Worm (Caenorhabditis elegans): ENCODE measurements around the gene F01F1.15.
A peak's percentile ranks its signal among the peaks of the same experiment; 100 is the strongest.

The F01F1.15 gene

DNA sequence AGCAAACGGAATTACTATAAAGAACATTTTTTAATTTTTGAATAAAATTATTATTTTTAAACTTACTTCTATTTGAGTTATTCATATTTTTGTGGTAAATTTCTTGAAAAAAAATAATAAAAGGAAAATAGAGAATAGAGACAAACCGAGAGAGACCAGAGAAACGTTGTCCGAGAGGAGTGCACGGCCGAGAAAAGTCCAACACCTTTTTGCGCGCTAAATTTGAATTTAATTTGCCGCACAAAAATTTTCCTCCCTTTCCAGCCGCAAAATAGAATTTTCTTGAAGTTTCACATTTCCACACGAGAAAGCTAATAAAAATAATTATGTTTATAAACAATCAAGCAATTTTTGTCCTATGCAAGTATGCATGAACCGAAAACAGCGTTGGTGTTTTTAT is 2.4 kb upstream of the F01F1.15 start, which contains the start of the genes F01F1.11 and F01F1.3 (continued):
- TF ChIP-seq nhr-237 (tag; optimal IDR thresholded peaks at IDR 0.05) (no peak), lin-15B (tag; optimal IDR thresholded peaks at IDR 0.05) (no peak), nhr-41 (GFP tag; IDR thresholded peaks at IDR 0.05) (no peak), hlh-30 (tag; optimal IDR thresholded peaks at IDR 0.05; ENCODE audit: insufficient read depth) (peak; percentile 53), tag-97 (GFP tag; IDR thresholded peaks at IDR 0.05) (no peak), lin-1 (GFP tag; IDR thresholded peaks at IDR 0.05) (no peak), hlh-11 (tag; optimal IDR thresholded peaks at IDR 0.05) (peak; percentile 51), set-16 (GFP tag; IDR thresholded peaks at IDR 0.05) (no peak), tra-1 (GFP tag; IDR thresholded peaks at IDR 0.05) (0 out of 2 replicates have a peak, but pooled peaks have one; percentile 40), hmg-1.1 (GFP tag; IDR thresholded peaks at IDR 0.05) (peak; percentile 58), egl-43 (GFP tag; IDR thresholded peaks at IDR 0.05) (no peak), nhr-6 (tag; optimal IDR thresholded peaks at IDR 0.05) (peak; percentile 62), dve-1 (tag; optimal IDR thresholded peaks at IDR 0.05; ENCODE audit: insufficient read depth) (peak; percentile 75), zip-2 (tag; optimal IDR thresholded peaks at IDR 0.05) (no peak), php-3 (GFP tag; IDR thresholded peaks at IDR 0.05) (no peak), hif-1 (tag; optimal IDR thresholded peaks at IDR 0.05) (peak in 1 of 2 experiments; percentile 90), daf-16 (GFP tag; optimal IDR thresholded peaks at IDR 0.05) (no peak), daf-16 (tag; optimal IDR thresholded peaks at IDR 0.05) (peak; percentile 18), mxl-3 (GFP tag; optimal IDR thresholded peaks at IDR 0.05) (no peak), vab-7 (GFP tag; IDR thresholded peaks at IDR 0.05) (no peak), unc-39 (tag; optimal IDR thresholded peaks at IDR 0.05) (no peak), Y48G9A.11 (GFP tag; IDR thresholded peaks at IDR 0.05) (peak; percentile 72), sdz-12 (GFP tag; optimal IDR thresholded peaks at IDR 0.05) (no peak), pqm-1 (tag; optimal IDR thresholded peaks at IDR 0.05) (no peak), fos-1 (tag; optimal IDR thresholded peaks at IDR 0.05) (no peak), unc-62 (GFP tag; optimal IDR thresholded peaks at IDR 0.05 in 1 of 2) (no peak), unc-62 (tag; optimal IDR thresholded peaks at IDR 0.05) (no peak), spr-3 (GFP tag; optimal IDR thresholded peaks at IDR 0.05) (no peak), nhr-42 (GFP tag; IDR thresholded peaks at IDR 0.05) (no peak), saeg-2 (GFP tag; IDR thresholded peaks at IDR 0.05) (no peak), ceh-28 (tag; optimal IDR thresholded peaks at IDR 0.05) (no peak), nhr-11 (tag; optimal IDR thresholded peaks at IDR 0.05) (no peak), nhr-28 (tag; optimal IDR thresholded peaks at IDR 0.05) (peak; percentile 41)

DNA sequence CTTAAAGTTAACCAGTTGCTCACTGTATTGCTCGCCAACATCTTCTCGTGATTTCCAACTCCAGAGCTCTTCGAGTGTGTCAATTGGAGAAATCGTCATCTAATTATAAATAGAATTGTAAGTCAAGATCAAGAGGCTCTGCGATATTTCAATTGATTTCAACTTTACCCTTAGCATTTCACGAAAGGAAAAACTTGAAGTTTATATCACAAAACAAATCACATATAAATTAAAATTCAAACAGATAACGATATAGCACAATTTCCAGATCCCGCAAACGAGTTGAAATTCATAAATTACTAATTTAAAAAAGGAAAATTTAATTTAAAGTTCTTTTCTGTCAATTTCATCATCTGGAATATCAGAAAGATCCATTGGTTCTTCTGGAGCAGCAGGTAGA is 928 bp downstream of the F01F1.15 start, which contains the start of gene eng-1:
eng-1 (minus strand) TSS at position 101 of the 400 bp plus-strand sequence.
- peak; percentile 58 for TF ChIP-seq aha-1 (tag)
- TF ChIP-seq F37D6.2 (tag; optimal IDR thresholded peaks at IDR 0.05), result no peak

DNA sequence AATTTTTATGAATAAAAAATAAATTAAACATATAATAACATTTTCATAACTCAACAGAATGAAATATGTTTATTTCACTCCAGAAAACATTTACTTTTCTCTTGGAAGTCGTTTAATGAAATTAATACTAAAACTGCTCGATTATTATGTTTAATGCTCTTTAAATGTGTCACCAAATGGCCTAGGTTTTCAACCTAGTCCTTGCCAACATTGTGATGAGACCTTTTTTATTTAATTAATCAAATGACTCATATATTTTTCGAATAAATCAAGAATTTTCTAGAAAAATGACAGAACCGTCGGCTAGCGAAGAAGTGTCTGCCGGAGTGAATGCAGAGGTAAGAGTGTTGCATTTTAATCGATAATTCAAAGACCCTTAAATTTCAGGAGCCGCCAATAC is 5.1 kb downstream of the F01F1.15 start, which contains the start of gene rabn-5:
rabn-5 (plus strand) TSS at position 284 of the 400 bp plus-strand sequence.
- no peak for TF ChIP-seq tag-97 (GFP tag; IDR thresholded peaks at IDR 0.05)
- TF ChIP-seq ztf-7 (tag; optimal IDR thresholded peaks at IDR 0.05), result no peak
- TF ChIP-seq unc-130 (GFP tag; optimal IDR thresholded peaks at IDR 0.05), result no peak
- TF ChIP-seq sdz-12 (GFP tag; optimal IDR thresholded peaks at IDR 0.05), result no peak
- no peak for TF ChIP-seq zfp-3 (GFP tag; conservative IDR thresholded peaks at IDR 0.05)
- TF ChIP-seq hlh-30 (tag; optimal IDR thresholded peaks at IDR 0.05; ENCODE audit: insufficient read depth), result peak; percentile 40
- no peak for TF ChIP-seq ces-1 (GFP tag; optimal IDR thresholded peaks at IDR 0.05)
- TF ChIP-seq mxl-2 (GFP tag; conservative IDR thresholded peaks at IDR 0.05), result no peak
- no peak for TF ChIP-seq nhr-76 (tag; optimal IDR thresholded peaks at IDR 0.05)
- TF ChIP-seq mes-2 (tag; optimal IDR thresholded peaks at IDR 0.05; ENCODE audit: poor library complexity, severe bottlenecking), result peak; percentile 64

Data from whole organism, L4 larva.